Fruit fly (Drosophila melanogaster): ENCODE data around the gene CG33252.

The CG33252 gene

DNA sequence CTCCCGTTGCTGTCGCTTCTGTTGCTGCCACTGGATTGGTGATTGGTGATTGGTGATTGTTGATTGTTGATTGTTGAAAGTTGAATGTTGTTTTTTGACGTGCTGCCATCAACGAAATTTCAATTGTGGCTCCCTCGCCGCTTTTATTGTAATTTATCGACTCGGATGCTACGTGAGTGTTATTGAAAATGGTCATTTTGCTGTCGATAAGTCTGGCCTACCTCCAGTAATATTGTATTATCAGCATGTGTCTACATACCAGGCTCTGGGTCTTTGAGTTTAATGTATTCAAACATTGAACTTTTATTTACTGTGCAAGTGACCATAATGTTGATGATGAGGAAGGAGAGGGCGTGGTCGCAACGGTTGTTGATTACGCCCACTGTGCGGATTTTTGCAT, 5.4 kb upstream of the CG33252 start:
- TF ChIP-seq CG9437 (GFP tag; optimal IDR thresholded peaks at IDR 0.05) (no peak), Deaf1 (tag; optimal IDR thresholded peaks at IDR 0.05) (no peak), CG6765 (GFP tag; optimal IDR thresholded peaks at IDR 0.05) (no peak), Ets65A (GFP tag) (peak; percentile 65), Myb (GFP tag; optimal IDR thresholded peaks at IDR 0.05) (no peak), CG8924 (tag; optimal IDR thresholded peaks at IDR 0.05) (no peak)

DNA sequence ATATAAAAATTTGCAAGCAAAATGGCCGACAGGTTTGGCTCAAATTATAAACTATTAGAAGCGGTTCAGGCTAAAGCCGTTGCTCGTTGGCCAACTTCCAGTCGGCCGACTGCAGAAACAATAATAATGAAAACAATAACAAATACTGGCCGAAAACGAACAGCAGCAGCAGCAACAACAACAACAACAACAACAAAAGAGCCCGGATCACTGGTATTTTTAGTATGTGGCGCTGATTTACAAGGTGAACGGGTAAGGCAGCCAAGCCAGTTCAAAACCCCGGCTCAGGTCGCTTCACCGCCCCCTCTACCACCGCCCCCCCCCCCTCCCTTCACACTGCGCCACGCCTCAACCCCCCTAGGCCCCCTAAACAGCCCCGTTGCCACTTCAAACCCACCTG, 3.3 kb upstream of the CG33252 start:
- peak; percentile 33 for TF ChIP-seq CG13894 (tag; optimal IDR thresholded peaks at IDR 0.05)
- peak; percentile 34; the same call in 1 of the 2 replicates for TF ChIP-seq CG4360 (GFP tag; IDR thresholded peaks at IDR 0.05)
- 0 out of 3 replicates have a peak, but pooled peaks have one; percentile 40 for TF ChIP-seq CG6175 (GFP tag; IDR thresholded peaks at IDR 0.05)
- peak; percentile 39 for TF ChIP-seq cwo (GFP tag; optimal IDR thresholded peaks at IDR 0.05)
- TF ChIP-seq CG12769 (tag; optimal IDR thresholded peaks at IDR 0.05) = peak; percentile 21
- TF ChIP-seq crc (GFP tag; optimal IDR thresholded peaks at IDR 0.05) = no peak
- TF ChIP-seq Dbx (GFP tag; IDR thresholded peaks at IDR 0.05) = no peak
- TF ChIP-seq sd (tag; optimal IDR thresholded peaks at IDR 0.05) = peak; percentile 87
- peak; percentile 82 for TF ChIP-seq crol (GFP tag; IDR thresholded peaks at IDR 0.05)
- peak; percentile 97 for TF ChIP-seq chinmo (GFP tag; IDR thresholded peaks at IDR 0.05; ENCODE audit: partially characterized antibody)
- TF ChIP-seq CG5953 (GFP tag; IDR thresholded peaks at IDR 0.05) = no peak

DNA sequence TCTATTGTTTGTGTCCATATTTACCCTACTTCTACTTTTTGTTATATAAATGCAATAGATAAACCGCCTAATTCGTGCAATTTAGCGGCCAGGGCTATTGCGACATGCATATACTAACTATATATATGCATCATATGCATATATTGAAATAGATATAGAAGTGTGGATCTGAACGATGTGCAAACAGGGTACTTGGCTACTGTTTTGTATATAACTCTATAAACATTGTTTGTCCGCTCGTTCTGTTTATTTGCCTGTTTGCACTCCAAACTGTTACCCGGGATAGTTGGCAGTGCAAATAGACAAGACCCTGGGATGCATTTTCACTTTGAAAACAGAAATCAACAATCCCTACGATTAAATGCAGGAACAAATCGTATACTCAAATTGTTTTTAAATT, 4.0 kb downstream of the CG33252 start:
- no peak for TF ChIP-seq CG2116 (GFP tag; optimal IDR thresholded peaks at IDR 0.05)
- TF ChIP-seq Med (GFP tag) = peak; percentile 28

DNA sequence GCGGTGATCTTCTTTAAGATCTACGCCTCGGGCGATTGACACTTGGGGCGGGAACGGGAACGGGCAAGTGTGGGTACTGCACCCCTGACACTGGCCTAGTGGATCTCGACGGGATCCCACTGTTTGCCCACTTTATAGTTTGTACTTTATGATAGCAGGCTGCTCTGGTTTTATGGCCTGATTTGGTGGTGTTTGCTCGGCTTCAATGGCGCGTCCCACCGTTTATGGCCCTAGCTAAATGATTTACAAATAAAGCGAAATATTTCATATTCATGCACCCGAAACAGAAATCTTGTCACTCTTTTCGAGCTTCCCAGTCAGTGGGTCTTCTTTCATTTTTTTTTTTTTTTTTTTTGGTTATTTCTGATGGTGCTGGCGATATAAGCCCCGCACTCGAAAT, 6.4 kb downstream of the CG33252 start:
- TF ChIP-seq Med (GFP tag) (peak; percentile 61), exex (tag; optimal IDR thresholded peaks at IDR 0.05) (no peak), MTF-1 (GFP tag; optimal IDR thresholded peaks at IDR 0.05; ENCODE audit: borderline replicate concordance) (peak; percentile 31), CG14014 (GFP tag; IDR thresholded peaks at IDR 0.05) (peak; percentile 12; the same call in 1 of the 2 replicates), CG12236 (GFP tag; optimal IDR thresholded peaks at IDR 0.05) (no peak), pfk (GFP tag; optimal IDR thresholded peaks at IDR 0.05) (no peak), schlank (tag; optimal IDR thresholded peaks at IDR 0.05) (peak; percentile 32), Sox102F (GFP tag; optimal IDR thresholded peaks at IDR 0.05) (no peak), PHDP (tag; optimal IDR thresholded peaks at IDR 0.05) (peak; percentile 41), CG12299 (tag; optimal IDR thresholded peaks at IDR 0.05) (no peak), CG10543 (GFP tag; optimal IDR thresholded peaks at IDR 0.05) (peak; percentile 2), ATbp (GFP tag; optimal IDR thresholded peaks at IDR 0.05) (peak; percentile 35), CG1603 (tag; optimal IDR thresholded peaks at IDR 0.05) (no peak), CG15514 (GFP tag; optimal IDR thresholded peaks at IDR 0.05) (peak; percentile 37), CG13296 (GFP tag; optimal IDR thresholded peaks at IDR 0.05) (peak; percentile 57), CG4424 (GFP tag; optimal IDR thresholded peaks at IDR 0.05) (no peak), CG8924 (tag; optimal IDR thresholded peaks at IDR 0.05) (no peak), grau (tag; optimal IDR thresholded peaks at IDR 0.05) (no peak), CG1529 (GFP tag; optimal IDR thresholded peaks at IDR 0.05) (no peak), cwo (GFP tag; optimal IDR thresholded peaks at IDR 0.05) (peak; percentile 9), Meics (GFP tag; optimal IDR thresholded peaks at IDR 0.05) (peak; percentile 10), zen (tag; optimal IDR thresholded peaks at IDR 0.05) (no peak), CG3407 (GFP tag; optimal IDR thresholded peaks at IDR 0.05) (no peak), Doc3 (GFP tag; IDR thresholded peaks at IDR 0.05; ENCODE audit: partially characterized antibody) (no peak), vvl (GFP tag; IDR thresholded peaks at IDR 0.05) (no peak), slou (GFP tag; optimal IDR thresholded peaks at IDR 0.05) (no peak), CG3281 (GFP tag; optimal IDR thresholded peaks at IDR 0.05) (peak; percentile 45), Taf1 (GFP tag; IDR thresholded peaks at IDR 0.05) (no peak), tup (GFP tag; optimal IDR thresholded peaks at IDR 0.05) (no peak), Fer1 (GFP tag; optimal IDR thresholded peaks at IDR 0.05) (peak; percentile 46)

All from whole organism, embryonic.